Fruit fly (Drosophila melanogaster) whole organism, embryonic: ENCODE measurements around the gene ck.
A peak's percentile ranks its signal among the peaks of the same experiment; 100 is the strongest.

Experiments used
- B-H2 ChIP-seq: fragments of 200-800 bp; sonication (Bioruptor generic); optimal IDR thresholded peaks from 2 replicates; lab custom pipeline; 2018; ENCODE audit warnings: missing biosample characterization, mild to moderate bottlenecking, missing genetic modification characterization
- BtbVII ChIP-seq: fragments of 200-800 bp; sonication (Bioruptor generic); optimal IDR thresholded peaks from 3 replicates; lab custom pipeline; 2017; ENCODE audit warnings: missing biosample characterization, mild to moderate bottlenecking, missing genetic modification characterization
- CG10321 ChIP-seq: fragments of 200-800 bp; sonication (Bioruptor generic); IDR thresholded peaks from 2 replicates; pipeline ENCODE4 v1.3.6; 2022; ENCODE audit warnings: missing biosample characterization, missing genetic modification characterization
- CG10366 ChIP-seq: fragments of 200-800 bp; sonication (Bioruptor generic); IDR thresholded peaks from 2 replicates; pipeline ENCODE4 v1.3.6; 2022; ENCODE audit warnings: missing biosample characterization, missing genetic modification characterization
- CG10654 ChIP-seq: fragments of 200-800 bp; sonication (Bioruptor generic); optimal IDR thresholded peaks from 2 replicates; lab custom pipeline; 2016; ENCODE audit warnings: missing biosample characterization, missing genetic modification characterization
- CG10979 ChIP-seq: fragments of 200-800 bp; sonication (Bioruptor generic); optimal IDR thresholded peaks from 2 replicates; lab custom pipeline; 2018; ENCODE audit warnings: missing biosample characterization, mild to moderate bottlenecking, missing genetic modification characterization, moderate library complexity
- CG11247 ChIP-seq: fragments of 200-800 bp; sonication (Bioruptor generic); IDR thresholded peaks from 2 replicates; pipeline ENCODE4 v1.3.6; 2022; ENCODE audit warnings: missing biosample characterization, missing genetic modification characterization
- CG11695 ChIP-seq: fragments of 200-800 bp; sonication (Bioruptor generic); IDR thresholded peaks from 3 replicates; pipeline ENCODE4 v1.3.6; 2022; ENCODE audit warnings: missing biosample characterization, missing genetic modification characterization
- CG12104 ChIP-seq: fragments of 200-800 bp; sonication (Bioruptor generic); optimal IDR thresholded peaks from 3 replicates; lab custom pipeline; 2016; ENCODE audit warnings: missing biosample characterization, missing genetic modification characterization
- CG12155 ChIP-seq: fragments of 200-800 bp; sonication (Bioruptor generic); optimal IDR thresholded peaks from 3 replicates; lab custom pipeline; 2016; ENCODE audit warnings: missing biosample characterization, missing genetic modification characterization
- CG12219 ChIP-seq: fragments of 200-800 bp; sonication (Bioruptor generic); optimal IDR thresholded peaks from 3 replicates; lab custom pipeline; 2018; ENCODE audit warnings: missing biosample characterization, mild to moderate bottlenecking, missing genetic modification characterization
- CG18011 ChIP-seq: fragments of 200-800 bp; sonication (Bioruptor generic); optimal IDR thresholded peaks from 2 replicates; lab custom pipeline; 2017; ENCODE audit warnings: missing biosample characterization, missing genetic modification characterization, mild to moderate bottlenecking, moderate library complexity, missing genotype
- CG30403 ChIP-seq: fragments of 200-800 bp; sonication (Bioruptor generic); optimal IDR thresholded peaks from 3 replicates; lab custom pipeline; 2016; ENCODE audit warnings: missing biosample characterization, missing genetic modification characterization
- CG3065 ChIP-seq: fragments of 200-800 bp; sonication (Bioruptor generic); optimal IDR thresholded peaks from 2 replicates; lab custom pipeline; 2016; ENCODE audit warnings: missing biosample characterization, missing genetic modification characterization
- CG31388 ChIP-seq: fragments of 200-800 bp; sonication (Bioruptor generic); optimal IDR thresholded peaks from 2 replicates; lab custom pipeline; 2016; ENCODE audit warnings: missing biosample characterization, missing genetic modification characterization
- CG3163 ChIP-seq: fragments of 200-800 bp; sonication (Bioruptor generic); optimal IDR thresholded peaks from 3 replicates; lab custom pipeline; 2016; ENCODE audit warnings: missing biosample characterization, missing genetic modification characterization
- CG32532 ChIP-seq: fragments of 200-800 bp; sonication (Bioruptor generic); IDR thresholded peaks from 2 replicates; pipeline ENCODE4 v1.3.6; 2022; ENCODE audit warnings: missing biosample characterization, missing genetic modification characterization
- CG4730 ChIP-seq: fragments of 200-800 bp; sonication (Bioruptor generic); IDR thresholded peaks from 2 replicates; pipeline ENCODE4 v1.3.6; 2022; ENCODE audit warnings: missing biosample characterization, missing genetic modification characterization
- CG4820 ChIP-seq: fragments of 200-800 bp; sonication (Bioruptor generic); optimal IDR thresholded peaks from 3 replicates; lab custom pipeline; 2016; ENCODE audit warnings: missing biosample characterization, missing genetic modification characterization
- CG6272 ChIP-seq: fragments of 200-800 bp; sonication (Bioruptor generic); IDR thresholded peaks from 2 replicates; pipeline ENCODE4 v1.3.6; 2022; ENCODE audit warnings: missing biosample characterization, missing genetic modification characterization
- CG6683 ChIP-seq: fragments of 200-800 bp; sonication (Bioruptor generic); optimal IDR thresholded peaks from 2 replicates; lab custom pipeline; 2017; ENCODE audit warnings: missing biosample characterization, mild to moderate bottlenecking, missing genetic modification characterization, missing genetic modification reagents
- CG6765 ChIP-seq: fragments of 200-800 bp; sonication (Bioruptor generic); optimal IDR thresholded peaks from 3 replicates; lab custom pipeline; 2017; ENCODE audit warnings: missing biosample characterization, mild to moderate bottlenecking, missing genetic modification characterization
- CG9932 ChIP-seq: fragments of 200-800 bp; sonication (Bioruptor generic); IDR thresholded peaks from 2 replicates; pipeline ENCODE4 v1.3.6; 2022; ENCODE audit warnings: missing biosample characterization, missing genetic modification characterization
- CrebB ChIP-seq: fragments of 200-800 bp; sonication (Bioruptor generic); optimal IDR thresholded peaks from 3 replicates; lab custom pipeline; 2018; ENCODE audit warnings: missing biosample characterization, mild to moderate bottlenecking, missing genetic modification characterization
- Dek ChIP-seq: fragments of 200-800 bp; sonication (Bioruptor generic); optimal IDR thresholded peaks from 3 replicates; lab custom pipeline; 2019; ENCODE audit warnings: missing biosample characterization, mild to moderate bottlenecking, missing genetic modification characterization, moderate library complexity
- Dfd ChIP-seq, 2 experiments: fragments of >200 bp; optimal IDR thresholded peaks; 2 replicates each; lab custom pipeline; 2017; ENCODE audit warnings: missing biosample characterization in 2 of 2, missing genetic modification characterization in 2 of 2
- Dll ChIP-seq: fragments of 200-800 bp; sonication (Bioruptor generic); IDR thresholded peaks from 4 replicates; pipeline ENCODE4 v1.3.6; 2022; ENCODE audit warnings: missing biosample characterization, missing genetic modification characterization; ENCODE audit not compliant: partially characterized antibody
- ERR ChIP-seq: fragments of 200-800 bp; sonication (Bioruptor generic); optimal IDR thresholded peaks from 2 replicates; lab custom pipeline; 2016; ENCODE audit warnings: missing biosample characterization, missing genetic modification characterization
- Gsc ChIP-seq: fragments of 200-800 bp; sonication (Bioruptor generic); IDR thresholded peaks from 2 replicates; pipeline ENCODE4 v1.3.6; 2022; ENCODE audit warnings: missing biosample characterization, missing genetic modification characterization
- Gug ChIP-seq: fragments of 200-800 bp; sonication (Bioruptor generic); IDR thresholded peaks from 4 replicates; pipeline ENCODE4 v1.3.6; 2022; ENCODE audit warnings: missing biosample characterization, missing genetic modification characterization
- Hr3 ChIP-seq: fragments of 200-800 bp; sonication (Bioruptor generic); optimal IDR thresholded peaks from 3 replicates; lab custom pipeline; 2016; ENCODE audit warnings: missing biosample characterization, missing genetic modification characterization
- Lim3 ChIP-seq: fragments of 200-800 bp; sonication (Bioruptor generic); IDR thresholded peaks from 2 replicates; pipeline ENCODE4 v1.3.6; 2022; ENCODE audit warnings: missing biosample characterization, missing genetic modification characterization
- MESR4 ChIP-seq: fragments of 200-800 bp; sonication (Bioruptor generic); optimal IDR thresholded peaks from 2 replicates; lab custom pipeline; 2018; ENCODE audit warnings: missing biosample characterization, mild to moderate bottlenecking, missing genetic modification characterization, moderate library complexity
- Sry-β ChIP-seq: fragments of 200-800 bp; sonication (Bioruptor generic); optimal IDR thresholded peaks from 2 replicates; lab custom pipeline; 2018; ENCODE audit warnings: missing biosample characterization, mild to moderate bottlenecking, missing genetic modification characterization, moderate library complexity
- Tbp ChIP-seq: fragments of >200 bp; optimal IDR thresholded peaks from 2 replicates; lab custom pipeline; 2018; ENCODE audit warnings: missing biosample characterization, missing genetic modification characterization
- abd-A ChIP-seq: fragments of 200-800 bp; sonication (Bioruptor generic); optimal IDR thresholded peaks from 3 replicates; lab custom pipeline; 2019; ENCODE audit warnings: missing biosample characterization, mild to moderate bottlenecking, missing genetic modification characterization, moderate library complexity
- exex ChIP-seq: fragments of 200-800 bp; sonication (Bioruptor generic); optimal IDR thresholded peaks from 4 replicates; lab custom pipeline; 2018; ENCODE audit warnings: missing biosample characterization, mild to moderate bottlenecking, missing genetic modification characterization, moderate library complexity
- lov ChIP-seq, 2 experiments: fragments of 200-800 bp in 1 of 2; fragments of >200 bp in 1 of 2; sonication (Bioruptor generic) in 1 of 2; IDR thresholded peaks in 1 of 2; optimal IDR thresholded peaks in 1 of 2; 2 replicates in 1 of 2; 3 replicates in 1 of 2; pipeline versions ENCODE4 v1.3.6 to Lab custom; 2017 to 2022; ENCODE audit warnings: missing biosample characterization in 1 of 2, missing genetic modification characterization in 1 of 2
- mirr ChIP-seq: fragments of 200-800 bp; sonication (Bioruptor generic); optimal IDR thresholded peaks from 3 replicates; lab custom pipeline; 2018; ENCODE audit warnings: missing biosample characterization, mild to moderate bottlenecking, missing genetic modification characterization
- odd ChIP-seq: fragments of 200-800 bp; sonication (Bioruptor generic); optimal IDR thresholded peaks from 2 replicates; lab custom pipeline; 2017; ENCODE audit warnings: missing biosample characterization, mild to moderate bottlenecking, missing genetic modification characterization
- otp ChIP-seq: fragments of 200-800 bp; sonication (Bioruptor generic); IDR thresholded peaks from 3 replicates; pipeline ENCODE4, ENCODE4 v1.3.6; 2022; ENCODE audit warnings: missing biosample characterization, missing genetic modification characterization
- peb ChIP-seq: fragments of 200-800 bp; sonication (Bioruptor generic); IDR thresholded peaks from 2 replicates; pipeline ENCODE4 v1.3.6; 2022; ENCODE audit warnings: missing biosample characterization, missing genetic modification characterization
- rib ChIP-seq: fragments of 200-800 bp; sonication (Bioruptor generic); IDR thresholded peaks from 2 replicates; pipeline ENCODE4 v1.3.6; 2022; ENCODE audit warnings: missing biosample characterization, missing genetic modification characterization
- ro ChIP-seq: fragments of 200-800 bp; sonication (Bioruptor generic); IDR thresholded peaks from 2 replicates; pipeline ENCODE4 v1.3.6; 2022; ENCODE audit warnings: missing biosample characterization, missing genetic modification characterization
- sens-2 ChIP-seq: fragments of 200-800 bp; sonication (Bioruptor generic); IDR thresholded peaks from 2 replicates; pipeline ENCODE4 v1.3.6; 2022; ENCODE audit warnings: missing biosample characterization, missing genetic modification characterization
- sim ChIP-seq: fragments of 200-800 bp; sonication (Bioruptor generic); IDR thresholded peaks from 2 replicates; pipeline ENCODE4 v1.3.6; 2022; ENCODE audit warnings: missing biosample characterization, missing genetic modification characterization
- sima ChIP-seq: fragments of 200-800 bp; sonication (Bioruptor generic); optimal IDR thresholded peaks from 2 replicates; lab custom pipeline; 2016; ENCODE audit warnings: missing biosample characterization, missing genetic modification characterization
- sob ChIP-seq: fragments of 200-800 bp; sonication (Bioruptor generic); IDR thresholded peaks from 2 replicates; pipeline ENCODE4 v1.3.6; 2022; ENCODE audit warnings: missing biosample characterization, missing genetic modification characterization
- usp ChIP-seq: fragments of >200 bp; optimal IDR thresholded peaks from 2 replicates; lab custom pipeline; 2017; ENCODE audit warnings: missing biosample characterization, missing genetic modification characterization
- wdn ChIP-seq: fragments of 200-800 bp; sonication (Bioruptor generic); IDR thresholded peaks from 2 replicates; pipeline ENCODE4 v1.3.6; 2022; ENCODE audit warnings: missing biosample characterization, missing genetic modification characterization
- zf30C ChIP-seq: fragments of 200-800 bp; sonication (Bioruptor generic); optimal IDR thresholded peaks from 3 replicates; lab custom pipeline; 2018; ENCODE audit warnings: missing biosample characterization, mild to moderate bottlenecking, missing genetic modification characterization

The ck gene

dm6 chr2L:15009703-15010102 lies 48.0 kb downstream of the ck start, which contains the start of the genes THG and Rnmt (continued):
- TF ChIP-seq CG32532 (GFP tag; lab: Robert Waterston, UW) = peak; percentile 91
- peak; percentile 16 for TF ChIP-seq CG3163 (GFP tag; lab: Kevin White, UChicago)
- TF ChIP-seq CG10366 (GFP tag; lab: Robert Waterston, UW) = peak; percentile 85
- TF ChIP-seq CG12155 (GFP tag; lab: Kevin White, UChicago) = peak; percentile 84
- no peak for TF ChIP-seq Tbp (GFP tag; lab: Kevin White, UChicago)
- TF ChIP-seq CrebB (tag; lab: Kevin White, UChicago) = peak; percentile 61
- peak; percentile 96 for TF ChIP-seq Dll (GFP tag; lab: Robert Waterston, UW)
- TF ChIP-seq CG18011 (GFP tag; lab: Kevin White, UChicago) = peak; percentile 78
- peak; percentile 41 for TF ChIP-seq exex
- peak; percentile 38; the same call in 1 of the 2 replicates for TF ChIP-seq Lim3 (GFP tag; lab: Robert Waterston, UW)
- no peak for TF ChIP-seq sima (GFP tag; lab: Kevin White, UChicago)
- TF ChIP-seq CG10979 (tag; lab: Kevin White, UChicago) = peak; percentile 77
- no peak for TF ChIP-seq CG10321 (GFP tag; lab: Robert Waterston, UW)
- TF ChIP-seq CG4820 (GFP tag; lab: Kevin White, UChicago) = peak; percentile 68
- TF ChIP-seq CG4730 (GFP tag; lab: Robert Waterston, UW) = peak; percentile 73
- TF ChIP-seq CG11695 = peak; percentile 69; the same call in 2 of the 3 replicates
- TF ChIP-seq CG3065 (GFP tag; lab: Kevin White, UChicago) = peak; percentile 63
- peak; percentile 36; the same call in 1 of the 2 replicates for TF ChIP-seq ro
- TF ChIP-seq MESR4 (GFP tag; lab: Kevin White, UChicago) = peak; percentile 58
- TF ChIP-seq CG31388 (GFP tag; lab: Kevin White, UChicago) = peak; percentile 35
- TF ChIP-seq peb = peak; percentile 62
- TF ChIP-seq CG6765 (GFP tag; lab: Kevin White, UChicago) = no peak
- TF ChIP-seq CG12219 (GFP tag; lab: Kevin White, UChicago) = peak; percentile 37
- TF ChIP-seq BtbVII (GFP tag; lab: Kevin White, UChicago) = peak; percentile 2
- TF ChIP-seq abd-A = peak; percentile 8
- TF ChIP-seq Hr3 (GFP tag; lab: Kevin White, UChicago) = peak; percentile 96
- TF ChIP-seq sim (GFP tag; lab: Robert Waterston, UW) = peak; percentile 73
- peak; percentile 66 for TF ChIP-seq odd (GFP tag; lab: Kevin White, UChicago)
- no peak for TF ChIP-seq lov (optimal IDR thresholded peaks at IDR 0.05; lab: Kevin White, UChicago)
- peak; percentile 80; the same call in 1 of the 3 replicates for TF ChIP-seq lov (GFP tag; IDR thresholded peaks at IDR 0.05; lab: Robert Waterston, UW)
- TF ChIP-seq mirr = peak; percentile 6
- TF ChIP-seq Dfd (GFP tag; optimal IDR thresholded peaks at IDR 0.05; lab: Kevin White, UChicago) = no peak
- TF ChIP-seq CG11247 (GFP tag; lab: Robert Waterston, UW) = peak; percentile 89
- TF ChIP-seq CG12104 = peak; percentile 63
- TF ChIP-seq ERR = peak; percentile 31
- peak; percentile 41 for TF ChIP-seq CG6683 (GFP tag; lab: Kevin White, UChicago)
- peak; percentile 89 for TF ChIP-seq sob
- TF ChIP-seq Gug (GFP tag; lab: Robert Waterston, UW) = peak; percentile 85
- TF ChIP-seq Dek (tag; lab: Kevin White, UChicago) = peak; percentile 73
- TF ChIP-seq rib = peak; percentile 73
- peak; percentile 77 for TF ChIP-seq otp (GFP tag; lab: Robert Waterston, UW)
- TF ChIP-seq Gsc (GFP tag; lab: Robert Waterston, UW) = no peak
- TF ChIP-seq CG30403 (GFP tag; lab: Kevin White, UChicago) = peak; percentile 93
- TF ChIP-seq Sry-β (GFP tag; lab: Kevin White, UChicago) = peak; percentile 47
- peak; percentile 72 for TF ChIP-seq wdn
- TF ChIP-seq CG10654 = peak; percentile 79
- TF ChIP-seq usp (GFP tag; lab: Kevin White, UChicago) = no peak
- TF ChIP-seq sens-2 (GFP tag; lab: Robert Waterston, UW) = peak; percentile 54; the same call in 1 of the 2 replicates
- peak; percentile 90 for TF ChIP-seq B-H2 (GFP tag; lab: Kevin White, UChicago)
- peak; percentile 94 for TF ChIP-seq CG9932 (GFP tag; lab: Robert Waterston, UW)
- no peak for TF ChIP-seq zf30C (GFP tag; lab: Kevin White, UChicago)
- peak; percentile 84 for TF ChIP-seq CG6272 (GFP tag; lab: Robert Waterston, UW)
